Fruit fly (Drosophila melanogaster): ENCODE measurements around the gene Archease.

The Archease gene

dm6 chr3R:21651048-21651887 is 11.5 kb downstream of the Archease start (continued):
- TF ChIP-seq NfI (GFP tag; optimal IDR thresholded peaks at IDR 0.05) = no peak
- TF ChIP-seq CG10209 (GFP tag; optimal IDR thresholded peaks at IDR 0.05) = peak; percentile 26
- peak; percentile 11 for TF ChIP-seq CG16815 (GFP tag; optimal IDR thresholded peaks at IDR 0.05)
- TF ChIP-seq PHDP (tag; optimal IDR thresholded peaks at IDR 0.05) = peak; percentile 15
- peak; percentile 47; the same call in 1 of the 2 replicates for TF ChIP-seq CG6689 (GFP tag; IDR thresholded peaks at IDR 0.05)
- TF ChIP-seq phol (tag; optimal IDR thresholded peaks at IDR 0.05) = peak; percentile 70
- TF ChIP-seq hb (GFP tag; IDR thresholded peaks at IDR 0.05; ENCODE audit: partially characterized antibody) = no peak
- TF ChIP-seq prd (optimal IDR thresholded peaks at IDR 0.05) = no peak
- peak; percentile 16; the same call in 1 of the 3 replicates for TF ChIP-seq prd (GFP tag; IDR thresholded peaks at IDR 0.05)
- TF ChIP-seq Tbp (GFP tag; optimal IDR thresholded peaks at IDR 0.05) = no peak
- no peak for TF ChIP-seq chif (GFP tag; optimal IDR thresholded peaks at IDR 0.05)
- TF ChIP-seq stwl (tag; optimal IDR thresholded peaks at IDR 0.05) = no peak
- no peak for TF ChIP-seq CG3065 (GFP tag; optimal IDR thresholded peaks at IDR 0.05)
- TF ChIP-seq CG6254 (GFP tag; optimal IDR thresholded peaks at IDR 0.05) = peak; percentile 26
- TF ChIP-seq CG9797 (GFP tag; optimal IDR thresholded peaks at IDR 0.05) = no peak
- TF ChIP-seq CG6854 (GFP tag; optimal IDR thresholded peaks at IDR 0.05) = no peak
- TF ChIP-seq lola (GFP tag; optimal IDR thresholded peaks at IDR 0.05) = peak in 1 of 3 experiments; percentile 54
- no peak for TF ChIP-seq CG4617 (GFP tag; optimal IDR thresholded peaks at IDR 0.05; ENCODE audit: borderline replicate concordance)
- TF ChIP-seq CG9215 (GFP tag; IDR thresholded peaks at IDR 0.05) = no peak
- peak; percentile 78 for TF ChIP-seq CG18262 (tag; optimal IDR thresholded peaks at IDR 0.05)
- TF ChIP-seq knrl (GFP tag; IDR thresholded peaks at IDR 0.05; ENCODE audit: partially characterized antibody) = no peak
- TF ChIP-seq ind (GFP tag; optimal IDR thresholded peaks at IDR 0.05) = no peak
- peak; percentile 28; the same call in 1 of the 2 replicates for TF ChIP-seq CG10321 (GFP tag; IDR thresholded peaks at IDR 0.05)
- TF ChIP-seq jumu (GFP tag; optimal IDR thresholded peaks at IDR 0.05) = no peak
- TF ChIP-seq zen (tag; optimal IDR thresholded peaks at IDR 0.05) = no peak
- TF ChIP-seq Dek (tag; optimal IDR thresholded peaks at IDR 0.05) = no peak
- peak; percentile 8 for TF ChIP-seq ewg (GFP tag; optimal IDR thresholded peaks at IDR 0.05)
- TF ChIP-seq Dref (GFP tag; IDR thresholded peaks at IDR 0.05) = no peak
- no peak for TF ChIP-seq CG31365 (tag; optimal IDR thresholded peaks at IDR 0.05)
- no peak for TF ChIP-seq CG16779 (GFP tag; IDR thresholded peaks at IDR 0.05)
- peak; percentile 45 for TF ChIP-seq CoRest (tag; optimal IDR thresholded peaks at IDR 0.05)
- TF ChIP-seq Lpt (GFP tag; optimal IDR thresholded peaks at IDR 0.05) = no peak
- peak; percentile 2 for TF ChIP-seq Lhr (GFP tag; optimal IDR thresholded peaks at IDR 0.05)
- 0 out of 3 replicates have a peak, but pooled peaks have one; percentile 38 for TF ChIP-seq zfh1 (GFP tag; IDR thresholded peaks at IDR 0.05)
- no peak for TF ChIP-seq CG6813 (GFP tag; optimal IDR thresholded peaks at IDR 0.05)
- TF ChIP-seq Sry-β (GFP tag; optimal IDR thresholded peaks at IDR 0.05) = no peak
- TF ChIP-seq Blimp-1 (GFP tag; optimal IDR thresholded peaks at IDR 0.05) = peak; percentile 51
- peak; percentile 11 for TF ChIP-seq Hr3 (GFP tag; optimal IDR thresholded peaks at IDR 0.05)
- no peak for TF ChIP-seq rib (GFP tag; IDR thresholded peaks at IDR 0.05)
- no peak for TF ChIP-seq CG8478 (optimal IDR thresholded peaks at IDR 0.05)
- no peak for TF ChIP-seq CG14965 (GFP tag; optimal IDR thresholded peaks at IDR 0.05; ENCODE audit: borderline replicate concordance)
- no peak for TF ChIP-seq CG33213 (GFP tag; optimal IDR thresholded peaks at IDR 0.05)
- TF ChIP-seq NFAT (GFP tag; IDR thresholded peaks at IDR 0.05) = no peak
- peak; percentile 4 for TF ChIP-seq gsb-n (tag; optimal IDR thresholded peaks at IDR 0.05)
- TF ChIP-seq nerfin-1 (tag; optimal IDR thresholded peaks at IDR 0.05) = peak; percentile 1
- no peak for TF ChIP-seq NC2α (GFP tag; optimal IDR thresholded peaks at IDR 0.05)
- no peak for TF ChIP-seq CG32772 (GFP tag; IDR thresholded peaks at IDR 0.05)
- TF ChIP-seq az2 (GFP tag; optimal IDR thresholded peaks at IDR 0.05) = peak; percentile 46
- peak; percentile 37 for TF ChIP-seq Asciz (GFP tag; optimal IDR thresholded peaks at IDR 0.05)
